Fruit fly (Drosophila melanogaster) whole organism, embryonic: ENCODE data around the gene CG13962.

ENCODE experiments used
- Adf1 ChIP-seq: fragments of 200-800 bp; sonication (Bioruptor generic); IDR thresholded peaks from 2 replicates; pipeline ENCODE4 v1.3.6; 2022; ENCODE audit warnings: missing biosample characterization, missing genetic modification characterization
- Asciz ChIP-seq: fragments of 200-800 bp; sonication (Bioruptor generic); optimal IDR thresholded peaks from 2 replicates; lab custom pipeline; 2017; ENCODE audit warnings: missing biosample characterization, mild to moderate bottlenecking, missing genetic modification characterization, missing genetic modification reagents
- Atf6 ChIP-seq: fragments of 200-800 bp; sonication (Bioruptor generic); IDR thresholded peaks from 2 replicates; pipeline ENCODE4 v1.3.6; 2022; ENCODE audit warnings: missing biosample characterization, missing genetic modification characterization
- CG10543 ChIP-seq: fragments of 200-800 bp; sonication (Bioruptor generic); optimal IDR thresholded peaks from 3 replicates; lab custom pipeline; 2017; ENCODE audit warnings: missing biosample characterization, mild to moderate bottlenecking, missing genetic modification characterization, moderate library complexity
- CG11093 ChIP-seq: fragments of 200-800 bp; sonication (Bioruptor generic); IDR thresholded peaks from 3 replicates; pipeline ENCODE4 v1.3.6; 2022; ENCODE audit warnings: missing biosample characterization, missing genetic modification characterization
- CG11560 ChIP-seq: fragments of 200-800 bp; sonication (Bioruptor generic); IDR thresholded peaks from 3 replicates; pipeline ENCODE4 v1.3.6; 2022; ENCODE audit warnings: missing biosample characterization, missing genetic modification characterization
- CG12299 ChIP-seq: fragments of 200-800 bp; sonication (Bioruptor generic); optimal IDR thresholded peaks from 2 replicates; lab custom pipeline; 2018; ENCODE audit warnings: missing biosample characterization, mild to moderate bottlenecking, missing genetic modification characterization
- CG14014 ChIP-seq: fragments of 200-800 bp; sonication (Bioruptor generic); IDR thresholded peaks from 2 replicates; pipeline ENCODE4 v1.3.6; 2022; ENCODE audit warnings: missing biosample characterization, missing genetic modification characterization
- CG14667 ChIP-seq: fragments of 200-800 bp; sonication (Bioruptor generic); IDR thresholded peaks from 2 replicates; pipeline ENCODE4 v1.3.6; 2022; ENCODE audit warnings: missing biosample characterization, missing genetic modification characterization
- CG14710 ChIP-seq: fragments of 200-800 bp; sonication (Bioruptor generic); optimal IDR thresholded peaks from 3 replicates; lab custom pipeline; 2019; ENCODE audit warnings: missing biosample characterization, mild to moderate bottlenecking, missing genetic modification characterization, moderate library complexity
- CG14965 ChIP-seq: fragments of 200-800 bp; sonication (Bioruptor generic); optimal IDR thresholded peaks from 2 replicates; lab custom pipeline; 2016; ENCODE audit warnings: missing biosample characterization, missing genetic modification characterization, borderline replicate concordance
- CG15601 ChIP-seq: fragments of 200-800 bp; sonication (Bioruptor generic); optimal IDR thresholded peaks from 3 replicates; lab custom pipeline; 2019; ENCODE audit warnings: missing biosample characterization, mild to moderate bottlenecking, missing genetic modification characterization, moderate library complexity
- CG18476 ChIP-seq: fragments of 200-800 bp; sonication (Bioruptor generic); optimal IDR thresholded peaks from 2 replicates; lab custom pipeline; 2016; ENCODE audit warnings: missing biosample characterization, mild to moderate bottlenecking, missing genetic modification characterization
- CG30431 ChIP-seq: fragments of 200-800 bp; sonication (Bioruptor generic); optimal IDR thresholded peaks from 2 replicates; lab custom pipeline; 2017; ENCODE audit warnings: missing biosample characterization, missing genetic modification characterization
- CG3838 ChIP-seq: fragments of 200-800 bp; sonication (Bioruptor generic); optimal IDR thresholded peaks from 3 replicates; lab custom pipeline; 2016; ENCODE audit warnings: missing biosample characterization, missing genetic modification characterization
- CG42726 ChIP-seq: fragments of 200-800 bp; sonication (Bioruptor generic); IDR thresholded peaks from 2 replicates; pipeline ENCODE4 v1.3.6; 2022; ENCODE audit warnings: missing biosample characterization, missing genetic modification characterization; ENCODE audit not compliant: partially characterized antibody
- CG43689 ChIP-seq: fragments of 200-800 bp; sonication (Bioruptor generic); IDR thresholded peaks from 2 replicates; pipeline ENCODE4 v1.3.6; 2022; ENCODE audit warnings: missing biosample characterization, missing genetic modification characterization
- CG8281 ChIP-seq: fragments of 200-800 bp; sonication (Bioruptor generic); optimal IDR thresholded peaks from 2 replicates; lab custom pipeline; 2018; ENCODE audit warnings: missing biosample characterization, mild to moderate bottlenecking, missing genetic modification characterization, moderate library complexity
- CG9215 ChIP-seq: fragments of 200-800 bp; sonication (Bioruptor generic); IDR thresholded peaks from 2 replicates; pipeline ENCODE4 v1.3.6; 2022; ENCODE audit warnings: missing biosample characterization, missing genetic modification characterization
- CG9932 ChIP-seq: fragments of 200-800 bp; sonication (Bioruptor generic); IDR thresholded peaks from 2 replicates; pipeline ENCODE4 v1.3.6; 2022; ENCODE audit warnings: missing biosample characterization, missing genetic modification characterization
- CHES-1-like ChIP-seq: fragments of 200-800 bp; sonication (Bioruptor generic); optimal IDR thresholded peaks from 2 replicates; lab custom pipeline; 2016; ENCODE audit warnings: missing biosample characterization, missing genetic modification characterization
- CTCF ChIP-seq: fragments of 200-800 bp; sonication (Bioruptor generic); optimal IDR thresholded peaks from 2 replicates; lab custom pipeline; 2017; ENCODE audit warnings: missing biosample characterization, mild to moderate bottlenecking, missing genetic modification characterization, moderate library complexity
- D19B ChIP-seq: fragments of 200-800 bp; sonication (Bioruptor generic); optimal IDR thresholded peaks from 2 replicates; lab custom pipeline; 2017; ENCODE audit warnings: missing biosample characterization, mild to moderate bottlenecking, missing genetic modification characterization
- Dip2 ChIP-seq: fragments of 200-800 bp; sonication (Bioruptor generic); IDR thresholded peaks from 2 replicates; pipeline ENCODE4 v1.3.6; 2022; ENCODE audit warnings: missing biosample characterization, missing genetic modification characterization
- Doc3 ChIP-seq: fragments of 200-800 bp; sonication (Bioruptor generic); IDR thresholded peaks from 3 replicates; pipeline ENCODE4 v1.3.6; 2022; ENCODE audit warnings: missing biosample characterization, missing genetic modification characterization; ENCODE audit not compliant: partially characterized antibody
- E2f1 ChIP-seq: fragments of 200-800 bp; sonication (Bioruptor generic); IDR thresholded peaks from 2 replicates; pipeline ENCODE4 v1.3.6; 2022; ENCODE audit warnings: missing biosample characterization, missing genetic modification characterization
- Eip74EF ChIP-seq, 2 experiments: fragments of 200-800 bp in 1 of 2; fragments of >200 bp in 1 of 2; sonication (Bioruptor generic) in 1 of 2; optimal IDR thresholded peaks; 2 replicates each; lab custom pipeline; 2017 to 2019; ENCODE audit warnings: missing biosample characterization in 2 of 2, missing genetic modification characterization in 2 of 2, mild to moderate bottlenecking in 1 of 2, moderate library complexity in 1 of 2
- Ets65A ChIP-seq: fragments of 200-800 bp; sonication (Bioruptor generic); peaks from one replicate; lab custom pipeline; 2016; ENCODE audit warnings: missing biosample characterization, missing genetic modification characterization
- Hmx ChIP-seq: fragments of 200-800 bp; sonication (Bioruptor generic); optimal IDR thresholded peaks from 2 replicates; lab custom pipeline; 2016; ENCODE audit warnings: missing biosample characterization, missing genetic modification characterization
- Jarid2 ChIP-seq: fragments of 200-800 bp; sonication (Bioruptor generic); optimal IDR thresholded peaks from 3 replicates; lab custom pipeline; 2017; ENCODE audit warnings: mild to moderate bottlenecking, missing biosample characterization, missing genetic modification reagents, missing genetic modification characterization
- Lpt ChIP-seq: fragments of >200 bp; optimal IDR thresholded peaks from 2 replicates; lab custom pipeline; 2018; ENCODE audit warnings: missing biosample characterization, missing genetic modification characterization
- Mrtf ChIP-seq: fragments of 200-800 bp; sonication (Bioruptor generic); IDR thresholded peaks from 3 replicates; pipeline ENCODE4 v1.3.6; 2022; ENCODE audit warnings: missing biosample characterization, missing genetic modification characterization
- Sin3A ChIP-seq: fragments of >200 bp; optimal IDR thresholded peaks from 2 replicates; lab custom pipeline; 2018
- Vsx1 ChIP-seq: fragments of 200-800 bp; sonication (Bioruptor generic); optimal IDR thresholded peaks from 2 replicates; lab custom pipeline; 2017; ENCODE audit warnings: missing biosample characterization, mild to moderate bottlenecking, missing genetic modification characterization, missing genetic modification reagents
- bigmax ChIP-seq: fragments of 200-800 bp; sonication (Bioruptor generic); optimal IDR thresholded peaks from 2 replicates; lab custom pipeline; 2018; ENCODE audit warnings: missing biosample characterization, mild to moderate bottlenecking, missing genetic modification characterization
- chinmo ChIP-seq: fragments of 200-800 bp; sonication (Bioruptor generic); IDR thresholded peaks from 4 replicates; pipeline ENCODE4 v1.3.6; 2022; ENCODE audit warnings: missing biosample characterization, missing genetic modification characterization; ENCODE audit not compliant: partially characterized antibody
- dan ChIP-seq: fragments of 200-800 bp; sonication (Bioruptor generic); IDR thresholded peaks from 2 replicates; pipeline ENCODE4 v1.3.6; 2022; ENCODE audit warnings: missing biosample characterization, missing genetic modification characterization
- dati ChIP-seq: fragments of 200-800 bp; sonication (Bioruptor generic); IDR thresholded peaks from 2 replicates; pipeline ENCODE4 v1.3.6; 2022; ENCODE audit warnings: missing biosample characterization, missing genetic modification characterization
- dimm ChIP-seq: fragments of 200-800 bp; sonication (Bioruptor generic); IDR thresholded peaks from 2 replicates; pipeline ENCODE4 v1.3.6; 2022; ENCODE audit warnings: missing biosample characterization, missing genetic modification characterization
- dysf ChIP-seq: fragments of 200-800 bp; sonication (Bioruptor generic); IDR thresholded peaks from 3 replicates; pipeline ENCODE4 v1.3.6; 2022; ENCODE audit warnings: missing biosample characterization, missing genetic modification characterization
- fd3F ChIP-seq: fragments of 200-800 bp; sonication (Bioruptor generic); optimal IDR thresholded peaks from 2 replicates; lab custom pipeline; 2018; ENCODE audit warnings: missing biosample characterization, mild to moderate bottlenecking, missing genetic modification characterization, moderate library complexity
- fu2 ChIP-seq: fragments of 200-800 bp; sonication (Bioruptor generic); optimal IDR thresholded peaks from 2 replicates; lab custom pipeline; 2016; ENCODE audit warnings: missing biosample characterization, missing genetic modification characterization
- gro ChIP-seq: fragments of 200-800 bp; sonication (Bioruptor generic); optimal IDR thresholded peaks from 2 replicates; lab custom pipeline; 2016; ENCODE audit warnings: missing biosample characterization, missing genetic modification characterization
- jigr1 ChIP-seq: fragments of 200-800 bp; sonication (Bioruptor generic); IDR thresholded peaks from 3 replicates; pipeline ENCODE4 v1.3.6; 2022; ENCODE audit warnings: missing biosample characterization, missing genetic modification characterization
- knrl ChIP-seq: fragments of 200-800 bp; sonication (Bioruptor generic); IDR thresholded peaks from 3 replicates; pipeline ENCODE4 v1.3.6; 2022; ENCODE audit warnings: missing biosample characterization, missing genetic modification characterization; ENCODE audit not compliant: partially characterized antibody
- pfk ChIP-seq: fragments of 200-800 bp; sonication (Bioruptor generic); optimal IDR thresholded peaks from 2 replicates; lab custom pipeline; 2018; ENCODE audit warnings: missing biosample characterization, mild to moderate bottlenecking, missing genetic modification characterization, moderate library complexity
- psq ChIP-seq: fragments of 200-800 bp; sonication (Bioruptor generic); optimal IDR thresholded peaks from 2 replicates; lab custom pipeline; 2017; ENCODE audit warnings: missing biosample characterization, missing genetic modification characterization
- ranshi ChIP-seq: fragments of 200-800 bp; sonication (Bioruptor generic); IDR thresholded peaks from 2 replicates; pipeline ENCODE4 v1.3.6; 2022; ENCODE audit warnings: missing biosample characterization, missing genetic modification characterization
- ro ChIP-seq: fragments of 200-800 bp; sonication (Bioruptor generic); IDR thresholded peaks from 2 replicates; pipeline ENCODE4 v1.3.6; 2022; ENCODE audit warnings: missing biosample characterization, missing genetic modification characterization
- scrt ChIP-seq: fragments of 200-800 bp; sonication (Bioruptor generic); optimal IDR thresholded peaks from 2 replicates; lab custom pipeline; 2018; ENCODE audit warnings: missing biosample characterization, mild to moderate bottlenecking, missing genetic modification characterization, moderate library complexity
- ssp ChIP-seq: fragments of 200-800 bp; sonication (Bioruptor generic); IDR thresholded peaks from 2 replicates; pipeline ENCODE4 v1.3.6; 2022; ENCODE audit warnings: missing biosample characterization, missing genetic modification characterization
- toy ChIP-seq: fragments of 200-800 bp; sonication (Bioruptor generic); IDR thresholded peaks from 2 replicates; pipeline ENCODE4 v1.3.6; 2022; ENCODE audit warnings: missing biosample characterization, missing genetic modification characterization
- tup ChIP-seq: fragments of 200-800 bp; sonication (Bioruptor generic); optimal IDR thresholded peaks from 2 replicates; lab custom pipeline; 2016; ENCODE audit warnings: missing biosample characterization, mild to moderate bottlenecking, missing genetic modification characterization, moderate library complexity
- vvl ChIP-seq: fragments of 200-800 bp; sonication (Bioruptor generic); IDR thresholded peaks from 2 replicates; pipeline ENCODE4 v1.3.6; 2022; ENCODE audit warnings: missing biosample characterization, missing genetic modification characterization

The CG13962 gene

dm6 chr2L:19796111-19796451 is 18.3 kb downstream of the CG13962 start, which contains the start of gene sick (continued):
- TF ChIP-seq Jarid2 (peak; percentile 46), CG8281 (tag; lab: Kevin White, UChicago) (no peak), CG10543 (GFP tag; lab: Kevin White, UChicago) (peak; percentile 34), jigr1 (no peak), Doc3 (no peak), Sin3A (lab: Kevin White, UChicago) (no peak), CG43689 (GFP tag; lab: Robert Waterston, UW) (no peak; the same call in 1 of the 2 replicates), Ets65A (no peak), CG9932 (GFP tag; lab: Robert Waterston, UW) (no peak), toy (GFP tag; lab: Robert Waterston, UW) (no peak), dati (GFP tag; lab: Robert Waterston, UW) (no peak), CTCF (GFP tag; lab: Kevin White, UChicago) (no peak), knrl (GFP tag; lab: Robert Waterston, UW) (no peak), gro (GFP tag; lab: Kevin White, UChicago) (no peak), dan (GFP tag; lab: Robert Waterston, UW) (no peak), Eip74EF (GFP tag; optimal IDR thresholded peaks at IDR 0.05; lab: Kevin White, UChicago) (no peak), bigmax (GFP tag; lab: Kevin White, UChicago) (no peak), tup (GFP tag; lab: Kevin White, UChicago) (no peak), Atf6 (GFP tag; lab: Robert Waterston, UW) (no peak), Asciz (peak; percentile 9), ssp (GFP tag; lab: Robert Waterston, UW) (no peak), CG30431 (GFP tag; lab: Kevin White, UChicago) (no peak), dimm (GFP tag; lab: Robert Waterston, UW) (no peak), Dip2 (GFP tag; lab: Robert Waterston, UW) (no peak), vvl (no peak), Vsx1 (no peak), E2f1 (GFP tag; lab: Robert Waterston, UW) (no peak), pfk (GFP tag; lab: Kevin White, UChicago) (peak; percentile 29), CG14667 (GFP tag; lab: Robert Waterston, UW) (no peak), CG15601 (tag; lab: Kevin White, UChicago) (no peak), CHES-1-like (GFP tag; lab: Kevin White, UChicago) (no peak), fd3F (no peak), CG14014 (GFP tag; lab: Robert Waterston, UW) (no peak), scrt (GFP tag; lab: Kevin White, UChicago) (peak; percentile 55), Mrtf (GFP tag; lab: Robert Waterston, UW) (no peak), CG11560 (tag; lab: Robert Waterston, UW) (no peak), Hmx (GFP tag; lab: Kevin White, UChicago) (no peak), dysf (no peak), ranshi (GFP tag; lab: Robert Waterston, UW) (no peak), D19B (no peak), CG14965 (GFP tag; lab: Kevin White, UChicago) (no peak), psq (GFP tag; lab: Kevin White, UChicago) (no peak), CG9215 (GFP tag; lab: Robert Waterston, UW) (no peak), Lpt (GFP tag; lab: Kevin White, UChicago) (no peak), chinmo (no peak), CG14710 (tag; lab: Kevin White, UChicago) (peak; percentile 48), fu2 (GFP tag; lab: Kevin White, UChicago) (no peak), CG3838 (GFP tag; lab: Kevin White, UChicago) (no peak), Adf1 (no peak), CG11093 (no peak), CG42726 (GFP tag; lab: Robert Waterston, UW) (no peak), ro (GFP tag; lab: Robert Waterston, UW) (no peak), CG18476 (GFP tag; lab: Kevin White, UChicago) (no peak), CG12299 (tag; lab: Kevin White, UChicago) (no peak)
